Worm (Caenorhabditis elegans): ENCODE measurements around the gene nhr-95.
A peak's percentile ranks its signal among the peaks of the same experiment; 100 is the strongest.

The nhr-95 gene

ce11 chrV:19124586-19124985 lies 42.1 kb upstream of the nhr-95 start, which contains the start of gene bed-1:
Gene bed-1 (minus strand): TSS chrV:19124922.
- TF ChIP-seq somi-1 (GFP tag; optimal IDR thresholded peaks at IDR 0.05), result no peak
- TF ChIP-seq gei-17 (GFP tag; optimal IDR thresholded peaks at IDR 0.05), result no peak
- TF ChIP-seq lir-1 (GFP tag; conservative IDR thresholded peaks at IDR 0.05), result no peak
- TF ChIP-seq F10E7.11 (tag; optimal IDR thresholded peaks at IDR 0.05), result no peak
- no peak for TF ChIP-seq snpc-4 (GFP tag; optimal IDR thresholded peaks at IDR 0.05)
- TF ChIP-seq snpc-4 (tag; optimal IDR thresholded peaks at IDR 0.05), result no peak
- TF ChIP-seq akir-1 (GFP tag; optimal IDR thresholded peaks at IDR 0.05), result no peak
- no peak for TF ChIP-seq F55B11.4 (tag; optimal IDR thresholded peaks at IDR 0.05; ENCODE audit: borderline replicate concordance, insufficient read depth)
- no peak for TF ChIP-seq unc-62 (GFP tag; optimal IDR thresholded peaks at IDR 0.05)
- TF ChIP-seq dpff-1 (tag; optimal IDR thresholded peaks at IDR 0.05), result no peak
- no peak for TF ChIP-seq dpl-1 (GFP tag; optimal IDR thresholded peaks at IDR 0.05)
- no peak for TF ChIP-seq ztf-6 (GFP tag; IDR thresholded peaks at IDR 0.05)

- TF ChIP-seq zfh-2 (GFP tag; conservative IDR thresholded peaks at IDR 0.05) (peak; percentile 74), hlh-12 (tag; optimal IDR thresholded peaks at IDR 0.05) (no peak)
Measured at ce11 chrV:19120743-19121642, 38.6 kb upstream of the nhr-95 start.

ce11 chrV:19119260-19119659 lies 36.8 kb upstream of the nhr-95 start, which contains the start of gene Y39B6A.13:
Gene Y39B6A.13 (minus strand): TSS chrV:19119425.
- no peak for TF ChIP-seq bed-1 (GFP tag; IDR thresholded peaks at IDR 0.05)
- TF ChIP-seq mxl-1 (tag; optimal IDR thresholded peaks at IDR 0.05), result no peak
- TF ChIP-seq pha-4 (tag; optimal IDR thresholded peaks at IDR 0.05), result no peak
- no peak for TF ChIP-seq chd-7 (tag; optimal IDR thresholded peaks at IDR 0.05)
- TF ChIP-seq athp-1 (tag; optimal IDR thresholded peaks at IDR 0.05), result no peak
- TF ChIP-seq lsl-1 (GFP tag; optimal IDR thresholded peaks at IDR 0.05), result peak; percentile 18
- peak; percentile 15 for TF ChIP-seq efl-1 (GFP tag; optimal IDR thresholded peaks at IDR 0.05)
- peak in 1 of 3 experiments; percentile 56 for TF ChIP-seq lin-35 (GFP tag; optimal IDR thresholded peaks at IDR 0.05)
- TF ChIP-seq F10E7.11 (tag; optimal IDR thresholded peaks at IDR 0.05), result no peak
- no peak for TF ChIP-seq akir-1 (GFP tag; optimal IDR thresholded peaks at IDR 0.05)
- no peak for TF ChIP-seq sdz-38 (tag; optimal IDR thresholded peaks at IDR 0.05)
- peak; percentile 98 for TF ChIP-seq attf-3 (GFP tag; conservative IDR thresholded peaks at IDR 0.05)
- no peak for TF ChIP-seq nhr-27 (tag; optimal IDR thresholded peaks at IDR 0.05)
- peak; percentile 19; the same call in 1 of the 2 replicates for TF ChIP-seq D2030.7 (GFP tag; IDR thresholded peaks at IDR 0.05)
- no peak for TF ChIP-seq egl-44 (GFP tag; IDR thresholded peaks at IDR 0.05)
- peak; percentile 63 for TF ChIP-seq lin-54 (GFP tag; optimal IDR thresholded peaks at IDR 0.05)
- TF ChIP-seq mcd-1 (GFP tag; IDR thresholded peaks at IDR 0.05), result no peak
- TF ChIP-seq snpc-1.3 (tag; optimal IDR thresholded peaks at IDR 0.05; ENCODE audit: insufficient read depth), result no peak
- TF ChIP-seq madf-6 (GFP tag; IDR thresholded peaks at IDR 0.05), result peak; percentile 30; the same call in 1 of the 2 replicates
- TF ChIP-seq madf-8 (GFP tag; conservative IDR thresholded peaks at IDR 0.05), result no peak
- no peak for TF ChIP-seq ceh-58 (GFP tag; IDR thresholded peaks at IDR 0.05)
- TF ChIP-seq Y53F4B.3 (GFP tag; IDR thresholded peaks at IDR 0.05), result no peak
- TF ChIP-seq F23B12.7 (tag; optimal IDR thresholded peaks at IDR 0.05; ENCODE audit: insufficient read depth), result no peak
- TF ChIP-seq dpl-1 (GFP tag; optimal IDR thresholded peaks at IDR 0.05), result peak; percentile 21
- no peak for TF ChIP-seq nhr-90 (tag; optimal IDR thresholded peaks at IDR 0.05)
- TF ChIP-seq dpff-1 (tag; optimal IDR thresholded peaks at IDR 0.05), result no peak
- no peak for TF ChIP-seq ama-1 (optimal IDR thresholded peaks at IDR 0.05)
- TF ChIP-seq ama-1 (GFP tag; optimal IDR thresholded peaks at IDR 0.05), result no peak
- no peak for TF ChIP-seq him-1 (tag; optimal IDR thresholded peaks at IDR 0.05)
- TF ChIP-seq egrh-3 (GFP tag; IDR thresholded peaks at IDR 0.05), result no peak
